Worm (Caenorhabditis elegans) whole organism, late embryonic: ENCODE results near the gene prx-14.

ENCODE experiments used
- T23F11.4 ChIP-seq: fragments of 200-800 bp; sonication (Bioruptor generic); optimal IDR thresholded peaks from 2 replicates; lab custom pipeline; 2018; ENCODE audit warnings: mild to moderate bottlenecking, missing genetic modification characterization, missing compliant biosample characterization
- ceh-18 ChIP-seq: sonication (generic microtip); optimal IDR thresholded peaks from 2 replicates; lab custom pipeline; 2016; ENCODE audit warnings: missing genetic modification characterization, missing compliant biosample characterization
- elt-2 ChIP-seq: sonication (generic microtip); optimal IDR thresholded peaks from 2 replicates; lab custom pipeline; 2016; ENCODE audit warnings: missing genetic modification reagents, missing genetic modification characterization, missing compliant biosample characterization
- elt-4 ChIP-seq: sonication (generic microtip); optimal IDR thresholded peaks from 2 replicates; lab custom pipeline; 2016; ENCODE audit warnings: missing genetic modification characterization, missing compliant biosample characterization
- ets-4 ChIP-seq: sonication (generic microtip); optimal IDR thresholded peaks from 2 replicates; lab custom pipeline; 2016; ENCODE audit warnings: missing genetic modification characterization, missing compliant biosample characterization
- gmeb-2 ChIP-seq: sonication (generic microtip); optimal IDR thresholded peaks from 2 replicates; lab custom pipeline; 2016; ENCODE audit warnings: missing genetic modification characterization, inconsistent platforms, missing compliant biosample characterization
- hlh-30 ChIP-seq: sonication (generic microtip); optimal IDR thresholded peaks from 2 replicates; lab custom pipeline; 2017; ENCODE audit warnings: antibody characterized with exemption, missing genetic modification characterization, missing compliant biosample characterization; ENCODE audit not compliant: insufficient read depth
- rnt-1 ChIP-seq: sonication (generic microtip); optimal IDR thresholded peaks from 2 replicates; lab custom pipeline; 2016; ENCODE audit warnings: missing genetic modification characterization, missing compliant biosample characterization
- tbx-2 ChIP-seq: sonication (generic microtip); optimal IDR thresholded peaks from 2 replicates; lab custom pipeline; 2016; ENCODE audit warnings: missing genetic modification characterization, missing compliant biosample characterization
- unc-86 ChIP-seq: sonication (generic microtip); optimal IDR thresholded peaks from 2 replicates; lab custom pipeline; 2016; ENCODE audit warnings: missing genetic modification characterization, missing compliant biosample characterization

DNA sequence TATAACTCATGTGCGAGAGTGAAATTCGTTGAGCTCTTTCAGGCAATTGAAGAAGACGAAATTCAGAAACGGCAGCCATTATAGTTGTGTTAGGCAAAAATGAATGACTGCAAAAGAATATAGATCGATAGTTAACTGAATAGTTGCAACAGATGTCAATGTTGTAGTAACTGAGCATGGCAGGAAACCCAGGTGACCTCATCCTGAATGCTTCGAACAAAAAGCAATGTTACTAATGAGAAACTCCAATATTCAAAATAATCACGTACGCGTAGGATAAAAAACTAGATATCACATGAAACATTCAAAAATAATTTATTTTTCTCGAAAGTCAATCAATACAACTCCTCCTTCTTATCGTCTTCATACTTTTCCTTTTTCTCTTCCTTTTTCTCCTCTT lies 20.5 kb upstream of the prx-14 start, which contains the start of gene fbxb-9:
- no peak for TF ChIP-seq ceh-18
- TF ChIP-seq elt-4 (tag; lab: Kevin White, UChicago) = no peak
- no peak for TF ChIP-seq rnt-1 (tag; lab: Kevin White, UChicago)
- no peak for TF ChIP-seq T23F11.4 (GFP tag; lab: Kevin White, UChicago)
- TF ChIP-seq unc-86 (tag; lab: Kevin White, UChicago) = no peak
- TF ChIP-seq gmeb-2 = no peak
- TF ChIP-seq tbx-2 (tag; lab: Kevin White, UChicago) = no peak
- TF ChIP-seq hlh-30 (tag; lab: Kevin White, UChicago) = no peak
- no peak for TF ChIP-seq ets-4 (tag; lab: Kevin White, UChicago)
- no peak for TF ChIP-seq elt-2 (tag; lab: Kevin White, UChicago)
